Worm (Caenorhabditis elegans) whole organism, young adult: ENCODE measurements around the gene F41B4.1.

ENCODE experiments used
- B0019.2 ChIP-seq: fragments of 200-800 bp; sonication (Bioruptor generic); conservative IDR thresholded peaks from 2 replicates; pipeline ENCODE4 v1.3.6; 2022; ENCODE audit warnings: missing genetic modification reagents, missing genetic modification characterization, missing compliant biosample characterization
- C06A6.2 ChIP-seq: fragments of 200-800 bp; sonication (Bioruptor generic); conservative IDR thresholded peaks from 2 replicates; pipeline ENCODE4 v1.3.6; 2022; ENCODE audit warnings: missing genetic modification characterization, missing compliant biosample characterization
- C17E4.6 ChIP-seq: fragments of 200-800 bp; sonication (Bioruptor generic); IDR thresholded peaks from 2 replicates; pipeline ENCODE4 v1.3.6; 2022; ENCODE audit warnings: missing genetic modification reagents, missing genetic modification characterization, missing compliant biosample characterization
- D2030.7 ChIP-seq: fragments of 200-800 bp; sonication (Bioruptor generic); IDR thresholded peaks from 2 replicates; pipeline ENCODE4 v1.3.6; 2022; ENCODE audit warnings: missing genetic modification reagents, missing genetic modification characterization, missing compliant biosample characterization
- F10E7.11 ChIP-seq: sonication (generic microtip); optimal IDR thresholded peaks from 2 replicates; lab custom pipeline; 2017; ENCODE audit warnings: mild to moderate bottlenecking, missing genetic modification characterization, moderate library complexity, missing compliant biosample characterization
- F23B12.7 ChIP-seq: sonication (generic microtip); optimal IDR thresholded peaks from 2 replicates; lab custom pipeline; 2017; ENCODE audit warnings: missing genetic modification characterization, mild to moderate bottlenecking, missing compliant biosample characterization, antibody characterized with exemption, moderate library complexity; ENCODE audit not compliant: insufficient read depth
- F52B5.7 ChIP-seq: sonication (generic microtip); optimal IDR thresholded peaks from 2 replicates; lab custom pipeline; 2016; ENCODE audit warnings: mild to moderate bottlenecking, missing genetic modification characterization, missing compliant biosample characterization
- F55B11.4 ChIP-seq: sonication (generic microtip); optimal IDR thresholded peaks from 2 replicates; lab custom pipeline; 2016; ENCODE audit warnings: missing compliant biosample characterization, missing genetic modification characterization, borderline replicate concordance; ENCODE audit not compliant: insufficient read depth
- F57C9.4 ChIP-seq: sonication (generic microtip); optimal IDR thresholded peaks from 2 replicates; lab custom pipeline; 2017; ENCODE audit warnings: mild to moderate bottlenecking, missing genetic modification characterization, missing compliant biosample characterization
- Y53G8AR.9 ChIP-seq: fragments of 200-800 bp; sonication (Bioruptor generic); conservative IDR thresholded peaks from 2 replicates; pipeline ENCODE4 v1.3.6; 2022; ENCODE audit warnings: missing genetic modification reagents, missing genetic modification characterization, missing compliant biosample characterization
- Y95B8A.8 ChIP-seq: fragments of 200-800 bp; sonication (Bioruptor generic); IDR thresholded peaks from 2 replicates; pipeline ENCODE4 v1.3.6; 2022; ENCODE audit warnings: missing genetic modification reagents, missing genetic modification characterization, missing compliant biosample characterization
- attf-3 ChIP-seq: fragments of 200-800 bp; sonication (Bioruptor generic); conservative IDR thresholded peaks from 2 replicates; pipeline ENCODE4 v1.3.6; 2022; ENCODE audit warnings: missing genetic modification reagents, missing genetic modification characterization, missing compliant biosample characterization
- attf-5 ChIP-seq: fragments of 200-800 bp; sonication (Bioruptor generic); optimal IDR thresholded peaks from 2 replicates; lab custom pipeline; 2018; ENCODE audit warnings: mild to moderate bottlenecking, missing genetic modification characterization, missing compliant biosample characterization
- bed-2 ChIP-seq: fragments of 200-800 bp; sonication (Bioruptor generic); IDR thresholded peaks from 2 replicates; pipeline ENCODE4 v1.3.6; 2022; ENCODE audit warnings: missing genetic modification reagents, missing genetic modification characterization, missing compliant biosample characterization
- ccch-3 ChIP-seq: fragments of 200-800 bp; sonication (Bioruptor generic); optimal IDR thresholded peaks from 2 replicates; lab custom pipeline; 2018; ENCODE audit warnings: mild to moderate bottlenecking, missing genetic modification characterization, missing compliant biosample characterization
- cebp-1 ChIP-seq, 2 experiments: fragments of 200-800 bp in 1 of 2; sonication (Bioruptor generic) in 1 of 2; sonication (generic microtip) in 1 of 2; IDR thresholded peaks in 1 of 2; optimal IDR thresholded peaks in 1 of 2; 2 replicates each; pipeline versions ENCODE4 v1.3.6 to Lab custom; 2017 to 2022; ENCODE audit warnings: missing compliant biosample characterization in 2 of 2, missing genetic modification characterization in 2 of 2, mild to moderate bottlenecking in 1 of 2, missing genetic modification reagents in 1 of 2, moderate library complexity in 1 of 2
- ceh-27 ChIP-seq: fragments of 200-800 bp; sonication (Bioruptor generic); optimal IDR thresholded peaks from 2 replicates; lab custom pipeline; 2018; ENCODE audit warnings: mild to moderate bottlenecking, missing genetic modification characterization, moderate library complexity, missing compliant biosample characterization
- ceh-79 ChIP-seq: sonication (generic microtip); optimal IDR thresholded peaks from 2 replicates; lab custom pipeline; 2017; ENCODE audit warnings: mild to moderate bottlenecking, missing genetic modification characterization, missing compliant biosample characterization
- die-1 ChIP-seq: sonication (generic microtip); optimal IDR thresholded peaks from 2 replicates; lab custom pipeline; 2016; ENCODE audit warnings: missing genotype, mild to moderate bottlenecking, missing genetic modification characterization, missing compliant biosample characterization
- egl-18 ChIP-seq: fragments of 200-800 bp; sonication (Bioruptor generic); IDR thresholded peaks from 2 replicates; pipeline ENCODE4 v1.3.6; 2022; ENCODE audit warnings: missing genetic modification reagents, missing genetic modification characterization, missing compliant biosample characterization
- hmg-1.2 ChIP-seq: fragments of 200-800 bp; sonication (Bioruptor generic); IDR thresholded peaks from 2 replicates; pipeline ENCODE4 v1.3.6; 2022; ENCODE audit warnings: missing genetic modification reagents, missing genetic modification characterization, missing compliant biosample characterization
- hmg-20 ChIP-seq: fragments of 200-800 bp; sonication (Bioruptor generic); IDR thresholded peaks from 2 replicates; pipeline ENCODE4 v1.3.6; 2022; ENCODE audit warnings: missing genetic modification reagents, missing genetic modification characterization, missing compliant biosample characterization
- lin-26 ChIP-seq: fragments of 200-800 bp; sonication (Bioruptor generic); IDR thresholded peaks from 2 replicates; pipeline ENCODE4 v1.3.6; 2022; ENCODE audit warnings: missing genetic modification reagents, missing genetic modification characterization, missing compliant biosample characterization
- lin-35 ChIP-seq, 3 experiments: fragments of 150-350 bp in 2 of 3; sonication (generic microtip) in 1 of 3; optimal IDR thresholded peaks; 2 replicates each; lab custom pipeline; 2014 to 2018; ENCODE audit warnings: missing biosample characterization in 3 of 3, missing genetic modification characterization in 3 of 3, missing genetic modification reagents in 3 of 3
- lin-40 ChIP-seq: sonication (generic microtip); optimal IDR thresholded peaks from 2 replicates; lab custom pipeline; 2016; ENCODE audit warnings: missing genetic modification characterization, mild to moderate bottlenecking, missing compliant biosample characterization, missing genotype, missing genetic modification reagents
- lsy-27 ChIP-seq: sonication (generic microtip); optimal IDR thresholded peaks from 2 replicates; lab custom pipeline; 2017; ENCODE audit warnings: missing genetic modification characterization, mild to moderate bottlenecking, missing compliant biosample characterization, antibody characterized with exemption, missing genotype, borderline replicate concordance; ENCODE audit not compliant: insufficient read depth
- mel-28 ChIP-seq: sonication (generic microtip); optimal IDR thresholded peaks from 2 replicates; lab custom pipeline; 2016; ENCODE audit warnings: borderline replicate concordance, mild to moderate bottlenecking, missing genetic modification characterization, missing compliant biosample characterization
- mxl-1 ChIP-seq: sonication (generic microtip); optimal IDR thresholded peaks from 2 replicates; lab custom pipeline; 2016; ENCODE audit warnings: missing genetic modification characterization, missing compliant biosample characterization
- nfya-1 ChIP-seq: sonication (generic microtip); optimal IDR thresholded peaks from 2 replicates; lab custom pipeline; 2017; ENCODE audit warnings: antibody characterized with exemption, missing compliant biosample characterization, missing genetic modification characterization, borderline replicate concordance; ENCODE audit not compliant: insufficient read depth
- nfya-2 ChIP-seq: fragments of 200-800 bp; sonication (Bioruptor generic); IDR thresholded peaks from 2 replicates; pipeline ENCODE4 v1.3.6; 2022; ENCODE audit warnings: missing genetic modification reagents, missing genetic modification characterization, missing compliant biosample characterization
- nhr-179 ChIP-seq: sonication (generic microtip); optimal IDR thresholded peaks from 2 replicates; lab custom pipeline; 2016; ENCODE audit warnings: mild to moderate bottlenecking, missing genetic modification characterization, missing compliant biosample characterization
- nhr-80 ChIP-seq: sonication (generic microtip); optimal IDR thresholded peaks from 2 replicates; lab custom pipeline; 2016; ENCODE audit warnings: missing genetic modification characterization, missing compliant biosample characterization
- pbrm-1 ChIP-seq: fragments of 200-800 bp; sonication (Bioruptor generic); IDR thresholded peaks from 2 replicates; pipeline ENCODE4 v1.3.6; 2022; ENCODE audit warnings: missing genetic modification reagents, missing genetic modification characterization, missing compliant biosample characterization
- pha-4 ChIP-seq: fragments of 150-350 bp; sonication (generic microtip); optimal IDR thresholded peaks from 2 replicates; lab custom pipeline; 2014; ENCODE audit warnings: missing biosample characterization, missing genetic modification reagents, missing genetic modification characterization
- rcor-1 ChIP-seq: fragments of 200-800 bp; sonication (Bioruptor generic); IDR thresholded peaks from 2 replicates; pipeline ENCODE4 v1.3.6; 2022; ENCODE audit warnings: missing genetic modification reagents, missing genetic modification characterization, missing compliant biosample characterization
- repo-1 ChIP-seq: sonication (generic microtip); optimal IDR thresholded peaks from 2 replicates; lab custom pipeline; 2017; ENCODE audit warnings: mild to moderate bottlenecking, missing genetic modification characterization, missing compliant biosample characterization
- rpc-1 ChIP-seq, 2 experiments: fragments of 150-350 bp in 1 of 2; sonication (generic microtip) in 1 of 2; optimal IDR thresholded peaks; 2 replicates each; lab custom pipeline; 2014 to 2018; ENCODE audit warnings: missing biosample characterization in 1 of 2, missing genetic modification characterization in 1 of 2, missing genetic modification reagents in 1 of 2, missing genotype in 1 of 2
- sea-2 ChIP-seq: fragments of 200-800 bp; sonication (Bioruptor generic); IDR thresholded peaks from 2 replicates; pipeline ENCODE4 v1.3.6; 2022; ENCODE audit warnings: missing genetic modification characterization, missing compliant biosample characterization
- snpc-1.1 ChIP-seq: sonication (generic microtip); optimal IDR thresholded peaks from 2 replicates; lab custom pipeline; 2017; ENCODE audit warnings: missing genetic modification characterization, mild to moderate bottlenecking, missing compliant biosample characterization, antibody characterized with exemption, moderate library complexity, missing genotype, missing genetic modification reagents; ENCODE audit not compliant: insufficient read depth
- sptf-2 ChIP-seq: fragments of 200-800 bp; sonication (Bioruptor generic); optimal IDR thresholded peaks from 2 replicates; lab custom pipeline; 2018; ENCODE audit warnings: mild to moderate bottlenecking, missing genetic modification characterization, missing compliant biosample characterization
- tbp1 ChIP-seq: fragments of 200-800 bp; sonication (Bioruptor generic); optimal IDR thresholded peaks from 2 replicates; lab custom pipeline; 2018; ENCODE audit warnings: mild to moderate bottlenecking, missing genetic modification characterization, missing compliant biosample characterization
- tlf-1 ChIP-seq: fragments of 200-800 bp; sonication (Bioruptor generic); optimal IDR thresholded peaks from 2 replicates; lab custom pipeline; 2018; ENCODE audit warnings: mild to moderate bottlenecking, missing genetic modification characterization, missing compliant biosample characterization
- unc-62 ChIP-seq: fragments of 150-350 bp; optimal IDR thresholded peaks from 2 replicates; lab custom pipeline; 2014; ENCODE audit warnings: missing biosample characterization, missing genetic modification reagents, missing genetic modification characterization
- zfh-2 ChIP-seq: fragments of 200-800 bp; sonication (Bioruptor generic); conservative IDR thresholded peaks from 2 replicates; pipeline ENCODE4 v1.3.6; 2022; ENCODE audit warnings: missing genetic modification reagents, missing genetic modification characterization, missing compliant biosample characterization

The F41B4.1 gene

ce11 chrX:6808239-6808638, 17.4 kb downstream of the F41B4.1 start:
- TF ChIP-seq Y95B8A.8 (GFP tag; lab: Robert Waterston, UW) (no peak), hmg-20 (GFP tag; lab: Robert Waterston, UW) (no peak), egl-18 (GFP tag; lab: Robert Waterston, UW) (no peak), tbp1 (GFP tag; lab: Kevin White, UChicago) (no peak), nfya-2 (GFP tag; lab: Robert Waterston, UW) (no peak), hmg-1.2 (GFP tag; lab: Robert Waterston, UW) (no peak), F23B12.7 (tag; lab: Kevin White, UChicago) (no peak), mxl-1 (tag; lab: Kevin White, UChicago) (no peak), F52B5.7 (tag; lab: Kevin White, UChicago) (no peak), tlf-1 (GFP tag; lab: Kevin White, UChicago) (no peak), attf-5 (GFP tag; lab: Kevin White, UChicago) (no peak), Y53G8AR.9 (GFP tag; lab: Robert Waterston, UW) (no peak), repo-1 (tag; lab: Kevin White, UChicago) (no peak), lin-35 (GFP tag; optimal IDR thresholded peaks at IDR 0.05; lab: Kevin White, UChicago) (no peak), nhr-179 (tag; lab: Kevin White, UChicago) (no peak), D2030.7 (GFP tag; lab: Robert Waterston, UW) (no peak), mel-28 (no peak), snpc-1.1 (tag; lab: Kevin White, UChicago) (no peak)

- TF ChIP-seq F57C9.4, result no peak
- TF ChIP-seq F55B11.4 (tag; lab: Kevin White, UChicago), result no peak
- no peak for TF ChIP-seq Y95B8A.8 (GFP tag; lab: Robert Waterston, UW)
- TF ChIP-seq F10E7.11 (tag; lab: Kevin White, UChicago), result no peak
- peak; percentile 52 for TF ChIP-seq nhr-80 (tag; lab: Kevin White, UChicago)
- no peak for TF ChIP-seq unc-62 (GFP tag; lab: Kevin White, UChicago)
- no peak for TF ChIP-seq lin-40 (tag; lab: Kevin White, UChicago)
- no peak for TF ChIP-seq ceh-79
- TF ChIP-seq C17E4.6 (GFP tag; lab: Robert Waterston, UW), result no peak
- TF ChIP-seq pha-4 (tag; lab: Kevin White, UChicago), result no peak
- TF ChIP-seq B0019.2 (GFP tag; lab: Robert Waterston, UW), result no peak
- TF ChIP-seq sea-2 (GFP tag; lab: Robert Waterston, UW), result no peak
- no peak for TF ChIP-seq C06A6.2 (GFP tag; lab: Robert Waterston, UW)
- TF ChIP-seq die-1, result no peak
- no peak for TF ChIP-seq zfh-2 (GFP tag; lab: Robert Waterston, UW)
- no peak for TF ChIP-seq Y53G8AR.9 (GFP tag; lab: Robert Waterston, UW)
- no peak for TF ChIP-seq lsy-27 (tag; lab: Kevin White, UChicago)
- no peak for TF ChIP-seq sptf-2 (GFP tag; lab: Kevin White, UChicago)
- TF ChIP-seq mxl-1 (tag; lab: Kevin White, UChicago), result no peak
- TF ChIP-seq pbrm-1 (GFP tag; lab: Robert Waterston, UW), result no peak
- no peak for TF ChIP-seq rpc-1 (optimal IDR thresholded peaks at IDR 0.05; lab: Kevin White, UChicago)
- TF ChIP-seq rpc-1 (tag; optimal IDR thresholded peaks at IDR 0.05; lab: Kevin White, UChicago), result no peak
- no peak for TF ChIP-seq bed-2 (GFP tag; lab: Robert Waterston, UW)
- TF ChIP-seq cebp-1 (GFP tag; IDR thresholded peaks at IDR 0.05; lab: Robert Waterston, UW), result no peak
- peak; percentile 29 for TF ChIP-seq cebp-1 (tag; optimal IDR thresholded peaks at IDR 0.05; lab: Kevin White, UChicago)
- peak in 1 of 3 experiments; percentile 6 for TF ChIP-seq lin-35 (GFP tag; optimal IDR thresholded peaks at IDR 0.05; lab: Kevin White, UChicago)
- TF ChIP-seq ceh-27 (GFP tag; lab: Kevin White, UChicago), result no peak
- no peak for TF ChIP-seq ccch-3 (GFP tag; lab: Kevin White, UChicago)
- no peak for TF ChIP-seq attf-3
- no peak for TF ChIP-seq rcor-1 (GFP tag; lab: Robert Waterston, UW)
- TF ChIP-seq nfya-1 (tag; lab: Kevin White, UChicago), result no peak
- TF ChIP-seq lin-26 (GFP tag; lab: Robert Waterston, UW), result no peak
Measured at ce11 chrX:6807137-6807861, 18.4 kb downstream of the F41B4.1 start.
